Worm (Caenorhabditis elegans) whole organism, late embryonic: ENCODE results near the gene suex-1.

ENCODE experiments used
- C38D4.7 ChIP-seq: fragments of 200-800 bp; sonication (Bioruptor generic); optimal IDR thresholded peaks from 2 replicates; lab custom pipeline; 2018; ENCODE audit warnings: mild to moderate bottlenecking, missing genetic modification characterization, moderate library complexity, missing compliant biosample characterization
- K02D7.2 ChIP-seq: sonication (generic microtip); optimal IDR thresholded peaks from 2 replicates; lab custom pipeline; 2017; ENCODE audit warnings: mild to moderate bottlenecking, missing genetic modification characterization, missing compliant biosample characterization
- K09A11.1 ChIP-seq: sonication (generic microtip); optimal IDR thresholded peaks from 2 replicates; lab custom pipeline; 2017; ENCODE audit warnings: antibody characterized with exemption, mild to moderate bottlenecking, missing genetic modification characterization, missing compliant biosample characterization; ENCODE audit not compliant: insufficient read depth
- T23F11.4 ChIP-seq: fragments of 200-800 bp; sonication (Bioruptor generic); optimal IDR thresholded peaks from 2 replicates; lab custom pipeline; 2018; ENCODE audit warnings: mild to moderate bottlenecking, missing genetic modification characterization, missing compliant biosample characterization
- Y22D7AL.16 ChIP-seq: sonication (generic microtip); optimal IDR thresholded peaks from 2 replicates; lab custom pipeline; 2016; ENCODE audit warnings: missing genetic modification characterization, missing compliant biosample characterization
- ahr-1 ChIP-seq: sonication (generic microtip); optimal IDR thresholded peaks from 2 replicates; lab custom pipeline; 2016; ENCODE audit warnings: missing genetic modification characterization, missing compliant biosample characterization
- ceh-14 ChIP-seq: sonication (generic microtip); optimal IDR thresholded peaks from 2 replicates; lab custom pipeline; 2016; ENCODE audit warnings: missing genotype, missing genetic modification characterization, missing compliant biosample characterization
- ceh-18 ChIP-seq: sonication (generic microtip); optimal IDR thresholded peaks from 2 replicates; lab custom pipeline; 2016; ENCODE audit warnings: missing genetic modification characterization, missing compliant biosample characterization
- ceh-2 ChIP-seq: sonication (generic microtip); optimal IDR thresholded peaks from 2 replicates; lab custom pipeline; 2016; ENCODE audit warnings: missing genotype, missing genetic modification characterization, missing compliant biosample characterization
- ceh-22 ChIP-seq: sonication (generic microtip); optimal IDR thresholded peaks from 2 replicates; lab custom pipeline; 2017; ENCODE audit warnings: missing biosample characterization, missing genetic modification characterization
- ceh-24 ChIP-seq: sonication (generic microtip); optimal IDR thresholded peaks from 2 replicates; lab custom pipeline; 2016; ENCODE audit warnings: mild to moderate bottlenecking, missing genetic modification characterization, missing compliant biosample characterization
- ceh-31 ChIP-seq: sonication (generic microtip); optimal IDR thresholded peaks from 2 replicates; lab custom pipeline; 2016; ENCODE audit warnings: missing genetic modification characterization, missing compliant biosample characterization
- ceh-34 ChIP-seq: sonication (generic microtip); optimal IDR thresholded peaks from 2 replicates; lab custom pipeline; 2016; ENCODE audit warnings: mild to moderate bottlenecking, missing genetic modification characterization, missing compliant biosample characterization
- ceh-45 ChIP-seq: fragments of 200-800 bp; sonication (Bioruptor generic); IDR thresholded peaks from 2 replicates; pipeline ENCODE4 v1.3.6; 2022; ENCODE audit warnings: missing genetic modification reagents, missing genetic modification characterization, missing compliant biosample characterization
- ceh-6 ChIP-seq: fragments of 200-800 bp; sonication (Bioruptor generic); optimal IDR thresholded peaks from 2 replicates; lab custom pipeline; 2018; ENCODE audit warnings: mild to moderate bottlenecking, missing genetic modification characterization, missing compliant biosample characterization
- ceh-9 ChIP-seq: sonication (generic microtip); optimal IDR thresholded peaks from 2 replicates; lab custom pipeline; 2016; ENCODE audit warnings: mild to moderate bottlenecking, missing genetic modification characterization, inconsistent platforms, missing compliant biosample characterization
- che-1 ChIP-seq: sonication (generic microtip); optimal IDR thresholded peaks from 2 replicates; lab custom pipeline; 2016; ENCODE audit warnings: mild to moderate bottlenecking, missing genetic modification characterization, missing compliant biosample characterization
- dve-1 ChIP-seq: sonication (generic microtip); optimal IDR thresholded peaks from 2 replicates; lab custom pipeline; 2017; ENCODE audit warnings: antibody characterized with exemption, mild to moderate bottlenecking, missing genetic modification characterization, missing compliant biosample characterization
- elt-2 ChIP-seq: sonication (generic microtip); optimal IDR thresholded peaks from 2 replicates; lab custom pipeline; 2016; ENCODE audit warnings: missing genetic modification reagents, missing genetic modification characterization, missing compliant biosample characterization
- eyg-1 ChIP-seq: sonication (generic microtip); optimal IDR thresholded peaks from 2 replicates; lab custom pipeline; 2016; ENCODE audit warnings: missing genotype, missing genetic modification characterization, missing compliant biosample characterization
- fax-1 ChIP-seq: sonication (generic microtip); optimal IDR thresholded peaks from 2 replicates; lab custom pipeline; 2016; ENCODE audit warnings: missing genotype, missing genetic modification characterization, missing compliant biosample characterization
- fkh-6 ChIP-seq: sonication (generic microtip); optimal IDR thresholded peaks from 2 replicates; lab custom pipeline; 2016; ENCODE audit warnings: missing genetic modification characterization, missing compliant biosample characterization
- hlh-8 ChIP-seq: sonication (generic microtip); optimal IDR thresholded peaks from 2 replicates; lab custom pipeline; 2016; ENCODE audit warnings: missing genotype, missing genetic modification characterization, missing compliant biosample characterization
- lim-6 ChIP-seq: sonication (generic microtip); optimal IDR thresholded peaks from 2 replicates; lab custom pipeline; 2016; ENCODE audit warnings: missing genetic modification characterization, missing compliant biosample characterization
- madf-2 ChIP-seq: sonication (generic microtip); optimal IDR thresholded peaks from 2 replicates; lab custom pipeline; 2017; ENCODE audit warnings: missing genetic modification characterization, missing compliant biosample characterization
- nfya-1 ChIP-seq: sonication (generic microtip); optimal IDR thresholded peaks from 2 replicates; lab custom pipeline; 2017; ENCODE audit warnings: missing genetic modification characterization, mild to moderate bottlenecking, missing compliant biosample characterization, antibody characterized with exemption, moderate library complexity
- nhr-11 ChIP-seq: fragments of 150-350 bp; optimal IDR thresholded peaks from 2 replicates; lab custom pipeline; 2014; ENCODE audit warnings: missing biosample characterization, missing genetic modification characterization
- odd-2 ChIP-seq: sonication (generic microtip); optimal IDR thresholded peaks from 2 replicates; lab custom pipeline; 2017; ENCODE audit warnings: antibody characterized with exemption, mild to moderate bottlenecking, missing genetic modification characterization, missing compliant biosample characterization
- pag-3 ChIP-seq: sonication (generic microtip); optimal IDR thresholded peaks from 2 replicates; lab custom pipeline; 2016; ENCODE audit warnings: missing compliant biosample characterization, missing genetic modification characterization, borderline replicate concordance
- pat-9 ChIP-seq: fragments of 200-800 bp; sonication (Bioruptor generic); optimal IDR thresholded peaks from 2 replicates; lab custom pipeline; 2018; ENCODE audit warnings: mild to moderate bottlenecking, missing genetic modification characterization, moderate library complexity, missing compliant biosample characterization
- pax-1 ChIP-seq: fragments of 150-350 bp; optimal IDR thresholded peaks from 2 replicates; lab custom pipeline; 2014; ENCODE audit warnings: missing biosample characterization, missing genetic modification characterization
- pha-2 ChIP-seq: sonication (generic microtip); optimal IDR thresholded peaks from 2 replicates; lab custom pipeline; 2017; ENCODE audit warnings: mild to moderate bottlenecking, missing genetic modification characterization, missing compliant biosample characterization
- pha-4 ChIP-seq: fragments of 150-350 bp; optimal IDR thresholded peaks from 2 replicates; lab custom pipeline; 2018; ENCODE audit warnings: missing biosample characterization, missing genetic modification reagents, missing genetic modification characterization
- pros-1 ChIP-seq: fragments of 150-350 bp; optimal IDR thresholded peaks from 2 replicates; lab custom pipeline; 2014; ENCODE audit warnings: missing biosample characterization, missing genetic modification reagents, missing genetic modification characterization
- syd-9 ChIP-seq: sonication (generic microtip); optimal IDR thresholded peaks from 2 replicates; lab custom pipeline; 2016; ENCODE audit warnings: mild to moderate bottlenecking, missing genetic modification characterization, moderate library complexity, missing compliant biosample characterization
- tbx-2 ChIP-seq: sonication (generic microtip); optimal IDR thresholded peaks from 2 replicates; lab custom pipeline; 2016; ENCODE audit warnings: missing genetic modification characterization, missing compliant biosample characterization
- unc-3 ChIP-seq, 2 experiments: fragments of 200-800 bp in 1 of 2; sonication (Bioruptor generic) in 1 of 2; sonication (generic microtip) in 1 of 2; conservative IDR thresholded peaks in 1 of 2; optimal IDR thresholded peaks in 1 of 2; 2 replicates each; pipeline versions ENCODE4 v1.3.6 to Lab custom; 2016 to 2022; ENCODE audit warnings: missing compliant biosample characterization in 2 of 2, missing genetic modification characterization in 2 of 2, missing genetic modification reagents in 1 of 2
- unc-42 ChIP-seq: sonication (generic microtip); optimal IDR thresholded peaks from 2 replicates; lab custom pipeline; 2016; ENCODE audit warnings: missing genotype, missing genetic modification characterization, missing compliant biosample characterization
- unc-55 ChIP-seq: sonication (generic microtip); optimal IDR thresholded peaks from 2 replicates; lab custom pipeline; 2017; ENCODE audit warnings: missing biosample characterization, missing genetic modification reagents, missing genetic modification characterization
- unc-86 ChIP-seq: sonication (generic microtip); optimal IDR thresholded peaks from 2 replicates; lab custom pipeline; 2016; ENCODE audit warnings: missing genetic modification characterization, missing compliant biosample characterization
- ztf-16 ChIP-seq: sonication (generic microtip); optimal IDR thresholded peaks from 2 replicates; lab custom pipeline; 2017; ENCODE audit warnings: missing genetic modification characterization, missing compliant biosample characterization

suex-1 gene

ce11 chrII:5517643-5518042, 19.6 kb upstream of the suex-1 start, which contains the start of gene ZK177.9:
TSS of gene ZK177.9 (minus strand) at chrII:5517743.
- TF ChIP-seq ceh-9 (no peak), ztf-16 (no peak), syd-9 (tag; lab: Kevin White, UChicago) (no peak), che-1 (tag; lab: Kevin White, UChicago) (no peak), pat-9 (tag; lab: Kevin White, UChicago) (no peak), ceh-24 (tag; lab: Kevin White, UChicago) (no peak), eyg-1 (no peak), nfya-1 (no peak)
- TF ChIP-seq, all 69 proteins: peak for 0

ce11 chrII:5515542-5515941, 17.5 kb upstream of the suex-1 start, which contains the start of gene ZK177.3:
TSS of gene ZK177.3 (plus strand) at chrII:5515842.
- TF ChIP-seq nhr-11 (tag; lab: Kevin White, UChicago): no peak
- no peak for TF ChIP-seq syd-9 (tag; lab: Kevin White, UChicago)
- no peak for TF ChIP-seq hlh-8 (tag; lab: Kevin White, UChicago)
- TF ChIP-seq, all 69 proteins: peak for 0

- TF ChIP-seq elt-2 (peak; percentile 56), K02D7.2 (no peak), pha-4 (tag; lab: Kevin White, UChicago) (no peak)
Measured at ce11 chrII:5514846-5515245, 16.8 kb upstream of the suex-1 start, which contains the start of gene sahd-1. TSS of gene sahd-1 (minus strand) at chrII:5514945.

ce11 chrII:5512473-5513097, 14.5 kb upstream of the suex-1 start:
- TF ChIP-seq ztf-16 (no peak), elt-2 (peak; percentile 81)

ce11 chrII:5511417-5512353, 13.6 kb upstream of the suex-1 start:
- TF ChIP-seq odd-2 (no peak), fax-1 (tag; lab: Kevin White, UChicago) (no peak), ceh-18 (tag; lab: Kevin White, UChicago) (no peak), pros-1 (no peak), tbx-2 (tag; lab: Kevin White, UChicago) (peak; percentile 33), Y22D7AL.16 (no peak), nfya-1 (no peak), unc-86 (tag; lab: Kevin White, UChicago) (no peak), madf-2 (tag; lab: Kevin White, UChicago) (no peak), ceh-14 (tag; lab: Kevin White, UChicago) (peak; percentile 53), ceh-31 (tag; lab: Kevin White, UChicago) (peak; percentile 65), ceh-9 (no peak), lim-6 (tag; lab: Kevin White, UChicago) (no peak), ceh-45 (GFP tag; lab: Robert Waterston, UW) (no peak), dve-1 (tag; lab: Kevin White, UChicago) (no peak), ceh-34 (tag; lab: Kevin White, UChicago) (no peak), T23F11.4 (no peak), fkh-6 (tag; lab: Kevin White, UChicago) (no peak), ahr-1 (tag; lab: Kevin White, UChicago) (no peak), K09A11.1 (tag; lab: Kevin White, UChicago) (no peak), unc-42 (tag; lab: Kevin White, UChicago) (peak; percentile 60), ceh-22 (tag; lab: Kevin White, UChicago) (no peak), ceh-2 (tag; lab: Kevin White, UChicago) (no peak), ceh-6 (no peak), unc-3 (GFP tag; conservative IDR thresholded peaks at IDR 0.05; lab: Robert Waterston, UW) (no peak), unc-3 (tag; optimal IDR thresholded peaks at IDR 0.05; lab: Kevin White, UChicago) (no peak), pha-2 (tag; lab: Kevin White, UChicago) (no peak), pag-3 (tag; lab: Kevin White, UChicago) (no peak), unc-55 (GFP tag; lab: Kevin White, UChicago) (no peak), pha-4 (tag; lab: Kevin White, UChicago) (no peak), C38D4.7 (no peak), pax-1 (no peak)
